Fruit fly (Drosophila melanogaster) whole organism, embryonic: ENCODE measurements around the gene CG12182.

Source experiments
- CG10543 ChIP-seq: fragments of 200-800 bp; sonication (Bioruptor generic); optimal IDR thresholded peaks from 3 replicates; lab custom pipeline; 2017; ENCODE audit warnings: missing biosample characterization, mild to moderate bottlenecking, missing genetic modification characterization, moderate library complexity
- CG12219 ChIP-seq: fragments of 200-800 bp; sonication (Bioruptor generic); optimal IDR thresholded peaks from 3 replicates; lab custom pipeline; 2018; ENCODE audit warnings: missing biosample characterization, mild to moderate bottlenecking, missing genetic modification characterization
- CG12942 ChIP-seq: fragments of 200-800 bp; sonication (Bioruptor generic); optimal IDR thresholded peaks from 3 replicates; lab custom pipeline; 2016; ENCODE audit warnings: missing biosample characterization, missing genetic modification characterization
- CG13424 ChIP-seq: fragments of 200-800 bp; sonication (Bioruptor generic); optimal IDR thresholded peaks from 2 replicates; lab custom pipeline; 2019; ENCODE audit warnings: missing biosample characterization, mild to moderate bottlenecking, missing genetic modification characterization, moderate library complexity
- CG15269 ChIP-seq: fragments of 200-800 bp; sonication (Bioruptor generic); optimal IDR thresholded peaks from 2 replicates; lab custom pipeline; 2018; ENCODE audit warnings: missing biosample characterization, mild to moderate bottlenecking, missing genetic modification characterization, moderate library complexity
- CG17361 ChIP-seq: fragments of 200-800 bp; sonication (Bioruptor generic); IDR thresholded peaks from 3 replicates; pipeline ENCODE4 v1.3.6; 2022; ENCODE audit warnings: missing biosample characterization, missing genetic modification characterization
- CG2199 ChIP-seq: fragments of 200-800 bp; sonication (Bioruptor generic); IDR thresholded peaks from 3 replicates; pipeline ENCODE4 v1.3.6; 2022; ENCODE audit warnings: missing biosample characterization, missing genetic modification characterization
- CG31224 ChIP-seq: fragments of 200-800 bp; sonication (Bioruptor generic); IDR thresholded peaks from 2 replicates; pipeline ENCODE4 v1.3.6; 2022; ENCODE audit warnings: missing biosample characterization, missing genetic modification characterization
- CG4404 ChIP-seq: fragments of 200-800 bp; sonication (Bioruptor generic); IDR thresholded peaks from 2 replicates; pipeline ENCODE4 v1.3.6; 2022; ENCODE audit warnings: missing biosample characterization, missing genetic modification characterization
- CG4424 ChIP-seq: fragments of 200-800 bp; sonication (Bioruptor generic); optimal IDR thresholded peaks from 3 replicates; lab custom pipeline; 2016; ENCODE audit warnings: missing biosample characterization, missing genetic modification characterization
- CG4730 ChIP-seq: fragments of 200-800 bp; sonication (Bioruptor generic); IDR thresholded peaks from 2 replicates; pipeline ENCODE4 v1.3.6; 2022; ENCODE audit warnings: missing biosample characterization, missing genetic modification characterization
- CG5245 ChIP-seq: fragments of 200-800 bp; sonication (Bioruptor generic); optimal IDR thresholded peaks from 3 replicates; lab custom pipeline; 2016; ENCODE audit warnings: missing biosample characterization, missing genetic modification characterization
- CG6272 ChIP-seq: fragments of 200-800 bp; sonication (Bioruptor generic); IDR thresholded peaks from 2 replicates; pipeline ENCODE4 v1.3.6; 2022; ENCODE audit warnings: missing biosample characterization, missing genetic modification characterization
- CG7963 ChIP-seq: fragments of 200-800 bp; sonication (Bioruptor generic); IDR thresholded peaks from 3 replicates; pipeline ENCODE4 v1.3.6; 2022; ENCODE audit warnings: missing biosample characterization, missing genetic modification characterization; ENCODE audit not compliant: partially characterized antibody
- CG8388 ChIP-seq: fragments of 200-800 bp; sonication (Bioruptor generic); optimal IDR thresholded peaks from 2 replicates; lab custom pipeline; 2019; ENCODE audit warnings: missing biosample characterization, mild to moderate bottlenecking, missing genetic modification characterization, moderate library complexity
- Camta ChIP-seq: fragments of 200-800 bp; sonication (Bioruptor generic); optimal IDR thresholded peaks from 2 replicates; lab custom pipeline; 2016; ENCODE audit warnings: missing biosample characterization, missing genetic modification characterization
- Dek ChIP-seq: fragments of 200-800 bp; sonication (Bioruptor generic); optimal IDR thresholded peaks from 3 replicates; lab custom pipeline; 2019; ENCODE audit warnings: missing biosample characterization, mild to moderate bottlenecking, missing genetic modification characterization, moderate library complexity
- Gug ChIP-seq: fragments of 200-800 bp; sonication (Bioruptor generic); IDR thresholded peaks from 4 replicates; pipeline ENCODE4 v1.3.6; 2022; ENCODE audit warnings: missing biosample characterization, missing genetic modification characterization
- HHEX ChIP-seq: fragments of 200-800 bp; sonication (Bioruptor generic); optimal IDR thresholded peaks from 3 replicates; lab custom pipeline; 2017; ENCODE audit warnings: missing biosample characterization, mild to moderate bottlenecking, missing genetic modification characterization, missing genetic modification reagents
- HLHmδ ChIP-seq: fragments of 200-800 bp; sonication (Bioruptor generic); optimal IDR thresholded peaks from 2 replicates; lab custom pipeline; 2018; ENCODE audit warnings: missing biosample characterization, mild to moderate bottlenecking, missing genetic modification characterization, moderate library complexity
- Jarid2 ChIP-seq: fragments of 200-800 bp; sonication (Bioruptor generic); optimal IDR thresholded peaks from 3 replicates; lab custom pipeline; 2017; ENCODE audit warnings: mild to moderate bottlenecking, missing biosample characterization, missing genetic modification reagents, missing genetic modification characterization
- Six4 ChIP-seq: fragments of 200-800 bp; sonication (Bioruptor generic); optimal IDR thresholded peaks from 2 replicates; lab custom pipeline; 2016; ENCODE audit warnings: missing biosample characterization, missing genetic modification characterization
- Sox100B ChIP-seq: fragments of 200-800 bp; sonication (Bioruptor generic); optimal IDR thresholded peaks from 3 replicates; lab custom pipeline; 2018; ENCODE audit warnings: missing biosample characterization, mild to moderate bottlenecking, missing genetic modification characterization
- Sry-δ ChIP-seq: fragments of 200-800 bp; sonication (Bioruptor generic); optimal IDR thresholded peaks from 2 replicates; lab custom pipeline; 2016; ENCODE audit warnings: missing biosample characterization, missing genetic modification characterization
- Ssrp ChIP-seq: fragments of 200-800 bp; sonication (Bioruptor generic); optimal IDR thresholded peaks from 2 replicates; lab custom pipeline; 2018; ENCODE audit warnings: missing biosample characterization, mild to moderate bottlenecking, missing genetic modification characterization, moderate library complexity
- ap ChIP-seq: fragments of 200-800 bp; sonication (Bioruptor generic); IDR thresholded peaks from 2 replicates; pipeline ENCODE4 v1.3.6; 2022; ENCODE audit warnings: missing biosample characterization, missing genetic modification characterization
- ato ChIP-seq: fragments of 200-800 bp; sonication (Bioruptor generic); IDR thresholded peaks from 2 replicates; pipeline ENCODE4 v1.3.6; 2022; ENCODE audit warnings: missing biosample characterization, missing genetic modification characterization; ENCODE audit not compliant: partially characterized antibody
- az2 ChIP-seq: fragments of 200-800 bp; sonication (Bioruptor generic); optimal IDR thresholded peaks from 3 replicates; lab custom pipeline; 2016; ENCODE audit warnings: missing biosample characterization, missing genetic modification characterization
- br ChIP-seq: fragments of >200 bp; optimal IDR thresholded peaks from 2 replicates; lab custom pipeline; 2017
- chif ChIP-seq, 2 experiments: fragments of 200-800 bp; sonication (Bioruptor generic); optimal IDR thresholded peaks; 3 replicates each; lab custom pipeline; 2016; ENCODE audit warnings: missing biosample characterization in 2 of 2, missing genetic modification characterization in 2 of 2
- crc ChIP-seq: fragments of 200-800 bp; sonication (Bioruptor generic); optimal IDR thresholded peaks from 2 replicates; lab custom pipeline; 2016; ENCODE audit warnings: missing biosample characterization, missing genetic modification characterization
- danr ChIP-seq: fragments of 200-800 bp; sonication (Bioruptor generic); IDR thresholded peaks from 2 replicates; pipeline ENCODE4 v1.3.6; 2022; ENCODE audit warnings: missing biosample characterization, missing genetic modification characterization
- fd102C ChIP-seq: fragments of 200-800 bp; sonication (Bioruptor generic); optimal IDR thresholded peaks from 2 replicates; lab custom pipeline; 2018; ENCODE audit warnings: missing biosample characterization, mild to moderate bottlenecking, missing genetic modification characterization, moderate library complexity
- her ChIP-seq: fragments of 200-800 bp; sonication (Bioruptor generic); optimal IDR thresholded peaks from 2 replicates; lab custom pipeline; 2016; ENCODE audit warnings: missing biosample characterization, missing genetic modification characterization
- knrl ChIP-seq: fragments of 200-800 bp; sonication (Bioruptor generic); IDR thresholded peaks from 3 replicates; pipeline ENCODE4 v1.3.6; 2022; ENCODE audit warnings: missing biosample characterization, missing genetic modification characterization; ENCODE audit not compliant: partially characterized antibody
- mirr ChIP-seq: fragments of 200-800 bp; sonication (Bioruptor generic); optimal IDR thresholded peaks from 3 replicates; lab custom pipeline; 2018; ENCODE audit warnings: missing biosample characterization, mild to moderate bottlenecking, missing genetic modification characterization
- nerfin-2 ChIP-seq: fragments of 200-800 bp; sonication (Bioruptor generic); IDR thresholded peaks from 2 replicates; pipeline ENCODE4 v1.3.6; 2022; ENCODE audit warnings: missing biosample characterization, missing genetic modification characterization; ENCODE audit not compliant: partially characterized antibody
- nom ChIP-seq: fragments of 200-800 bp; sonication (Bioruptor generic); optimal IDR thresholded peaks from 2 replicates; lab custom pipeline; 2017; ENCODE audit warnings: missing biosample characterization, missing genetic modification characterization, mild to moderate bottlenecking, moderate library complexity, missing genetic modification reagents
- odd ChIP-seq: fragments of 200-800 bp; sonication (Bioruptor generic); optimal IDR thresholded peaks from 2 replicates; lab custom pipeline; 2017; ENCODE audit warnings: missing biosample characterization, mild to moderate bottlenecking, missing genetic modification characterization
- pita ChIP-seq: fragments of 200-800 bp; sonication (Bioruptor generic); optimal IDR thresholded peaks from 2 replicates; lab custom pipeline; 2017; ENCODE audit warnings: missing biosample characterization, mild to moderate bottlenecking, missing genetic modification characterization
- prd ChIP-seq, 3 experiments: fragments of >200 bp in 2 of 3; fragments of 200-800 bp in 1 of 3; sonication (Bioruptor generic) in 1 of 3; optimal IDR thresholded peaks in 2 of 3; IDR thresholded peaks in 1 of 3; 2 replicates in 2 of 3; 3 replicates in 1 of 3; pipeline versions ENCODE4 v1.3.6 to Lab custom; 2017 to 2022; ENCODE audit warnings: missing biosample characterization in 1 of 3, missing genetic modification characterization in 1 of 3
- psq ChIP-seq: fragments of 200-800 bp; sonication (Bioruptor generic); optimal IDR thresholded peaks from 2 replicates; lab custom pipeline; 2017; ENCODE audit warnings: missing biosample characterization, missing genetic modification characterization
- repo ChIP-seq: fragments of 200-800 bp; sonication (Bioruptor generic); optimal IDR thresholded peaks from 2 replicates; lab custom pipeline; 2016; ENCODE audit warnings: missing biosample characterization, missing genetic modification characterization
- salm ChIP-seq: fragments of 200-800 bp; sonication (Bioruptor generic); optimal IDR thresholded peaks from 2 replicates; lab custom pipeline; 2018; ENCODE audit warnings: missing biosample characterization, mild to moderate bottlenecking, missing genetic modification characterization
- so ChIP-seq: fragments of 200-800 bp; sonication (Bioruptor generic); IDR thresholded peaks from 3 replicates; pipeline ENCODE4 v1.3.6; 2022; ENCODE audit warnings: missing biosample characterization, missing genetic modification characterization
- tin ChIP-seq: fragments of 200-800 bp; sonication (Bioruptor generic); optimal IDR thresholded peaks from 3 replicates; lab custom pipeline; 2016; ENCODE audit warnings: missing biosample characterization, missing genetic modification characterization
- trem ChIP-seq: fragments of 200-800 bp; optimal IDR thresholded peaks from 3 replicates; lab custom pipeline; 2019; ENCODE audit warnings: missing biosample characterization, mild to moderate bottlenecking, missing genetic modification characterization, moderate library complexity
- wor ChIP-seq: fragments of 200-800 bp; sonication (Bioruptor generic); IDR thresholded peaks from 2 replicates; pipeline ENCODE4 v1.3.6; 2022; ENCODE audit warnings: missing biosample characterization, missing genetic modification characterization

Gene CG12182

DNA sequence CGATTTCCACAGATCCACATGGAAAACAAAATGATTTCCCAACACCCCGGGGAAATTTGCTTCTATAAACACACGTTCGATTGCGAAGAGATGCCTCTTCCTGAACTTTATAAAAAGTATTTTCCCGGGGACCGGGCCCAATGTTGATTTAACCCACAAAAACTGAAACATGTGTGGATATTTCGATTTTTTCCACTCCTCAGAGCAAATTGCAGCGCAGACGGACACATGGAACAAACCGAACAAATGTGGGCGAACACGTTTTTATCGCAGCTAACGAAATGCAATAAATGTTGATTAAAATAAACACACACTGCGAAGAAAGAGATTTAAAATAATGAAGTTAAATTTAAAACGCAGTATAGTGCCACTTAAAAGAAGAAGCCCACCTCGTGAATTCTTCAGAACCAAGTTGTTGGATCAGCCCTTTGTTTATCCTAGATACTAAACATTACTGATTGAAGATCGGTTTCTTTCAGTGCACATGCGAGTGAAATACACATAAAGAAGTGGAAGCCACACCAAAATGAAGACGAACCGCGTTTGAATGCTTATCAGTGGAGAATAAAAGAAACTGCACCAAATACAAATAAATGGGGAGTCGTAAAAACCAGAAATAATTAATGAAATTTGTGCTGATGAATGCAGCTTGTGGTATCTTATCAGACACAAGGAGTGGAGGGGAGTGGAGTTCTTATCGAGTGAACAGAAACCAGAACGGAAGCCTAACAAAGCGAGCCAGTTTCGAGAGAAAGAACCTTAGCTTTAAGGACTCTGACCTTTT is 16.4 kb downstream of the CG12182 start (continued):
- no peak for TF ChIP-seq pita (GFP tag; lab: Kevin White, UChicago)
- TF ChIP-seq CG4404 (GFP tag; lab: Robert Waterston, UW), result peak; percentile 38; the same call in 1 of the 2 replicates
- TF ChIP-seq trem (tag; lab: Kevin White, UChicago), result peak; percentile 79
- TF ChIP-seq CG4730, result peak; percentile 76
- peak; percentile 85 for TF ChIP-seq CG4424
- TF ChIP-seq br (lab: Kevin White, UChicago), result no peak
- peak; percentile 71 for TF ChIP-seq odd (GFP tag; lab: Kevin White, UChicago)
- TF ChIP-seq Gug (GFP tag; lab: Robert Waterston, UW), result peak; percentile 75
- TF ChIP-seq Six4 (GFP tag; lab: Kevin White, UChicago), result peak; percentile 58
- TF ChIP-seq CG2199 (GFP tag; lab: Robert Waterston, UW), result peak; percentile 73; the same call in 2 of the 3 replicates
- TF ChIP-seq psq, result peak; percentile 32
- no peak for TF ChIP-seq nerfin-2 (GFP tag; lab: Robert Waterston, UW)
- peak; percentile 76 for TF ChIP-seq wor (GFP tag; lab: Robert Waterston, UW)
- TF ChIP-seq salm (tag; lab: Kevin White, UChicago), result peak; percentile 71
- 0 out of 2 replicates have a peak, but pooled peaks have one; percentile 51 for TF ChIP-seq danr
- TF ChIP-seq CG7963, result no peak
- peak; percentile 84 for TF ChIP-seq CG5245 (GFP tag; lab: Kevin White, UChicago)
- no peak for TF ChIP-seq ato (GFP tag; lab: Robert Waterston, UW)
- peak; percentile 76; the same call in 2 of the 3 replicates for TF ChIP-seq so (GFP tag; lab: Robert Waterston, UW)
- peak; percentile 49 for TF ChIP-seq Jarid2 (GFP tag; lab: Kevin White, UChicago)
- peak; percentile 71 for TF ChIP-seq CG12942 (GFP tag; lab: Kevin White, UChicago)
- TF ChIP-seq CG17361 (GFP tag; lab: Robert Waterston, UW), result peak; percentile 80
- peak; percentile 83 for TF ChIP-seq Sox100B (GFP tag; lab: Kevin White, UChicago)
- TF ChIP-seq CG31224 (GFP tag; lab: Robert Waterston, UW), result 0 out of 2 replicates have a peak, but pooled peaks have one; percentile 30
- TF ChIP-seq Ssrp (tag; lab: Kevin White, UChicago), result peak; percentile 85
- no peak for TF ChIP-seq mirr (GFP tag; lab: Kevin White, UChicago)
- peak; percentile 85 for TF ChIP-seq tin (GFP tag; lab: Kevin White, UChicago)
- peak; percentile 23 for TF ChIP-seq CG10543
- peak; percentile 70 for TF ChIP-seq repo (GFP tag; lab: Kevin White, UChicago)
- TF ChIP-seq crc (GFP tag; lab: Kevin White, UChicago), result peak; percentile 52
- TF ChIP-seq Camta, result peak; percentile 82
- peak; percentile 49 for TF ChIP-seq Sry-δ (GFP tag; lab: Kevin White, UChicago)
- peak; percentile 80 for TF ChIP-seq CG15269
- peak; percentile 81 for TF ChIP-seq az2 (GFP tag; lab: Kevin White, UChicago)
- TF ChIP-seq HHEX (GFP tag; lab: Kevin White, UChicago), result peak; percentile 83
- peak; percentile 73 for TF ChIP-seq CG6272 (GFP tag; lab: Robert Waterston, UW)
- TF ChIP-seq Dek (tag; lab: Kevin White, UChicago), result peak; percentile 45
- TF ChIP-seq her (GFP tag; lab: Kevin White, UChicago), result peak; percentile 56
- no peak for TF ChIP-seq knrl (GFP tag; lab: Robert Waterston, UW)
- peak; percentile 84 for TF ChIP-seq CG13424 (tag; lab: Kevin White, UChicago)
- TF ChIP-seq CG12219, result peak; percentile 69
- no peak for TF ChIP-seq HLHmδ
- peak; percentile 82; the same call in 1 of the 2 replicates for TF ChIP-seq ap (GFP tag; lab: Robert Waterston, UW)
- TF ChIP-seq CG8388 (GFP tag; lab: Kevin White, UChicago), result peak; percentile 83
- no peak for TF ChIP-seq prd (optimal IDR thresholded peaks at IDR 0.05; lab: Kevin White, UChicago)
- peak; percentile 88 for TF ChIP-seq prd (GFP tag; IDR thresholded peaks at IDR 0.05; lab: Robert Waterston, UW)
- no peak for TF ChIP-seq fd102C (GFP tag; lab: Kevin White, UChicago)
- TF ChIP-seq chif (GFP tag; optimal IDR thresholded peaks at IDR 0.05; lab: Kevin White, UChicago), result peak; percentile 80 to 86
- no peak for TF ChIP-seq nom (GFP tag; lab: Kevin White, UChicago)
